Fruit fly (Drosophila melanogaster): ENCODE measurements around the gene CG6836.

- no peak for TF ChIP-seq CG3919 (GFP tag; optimal IDR thresholded peaks at IDR 0.05)
- TF ChIP-seq CG6854 (GFP tag; optimal IDR thresholded peaks at IDR 0.05), result no peak
- TF ChIP-seq spab (GFP tag; optimal IDR thresholded peaks at IDR 0.05), result no peak
- TF ChIP-seq CG7368 (GFP tag; optimal IDR thresholded peaks at IDR 0.05), result no peak
- no peak for TF ChIP-seq CG16779 (tag; optimal IDR thresholded peaks at IDR 0.05)
- no peak for TF ChIP-seq Eip93F (GFP tag; optimal IDR thresholded peaks at IDR 0.05)
- TF ChIP-seq ss (GFP tag; optimal IDR thresholded peaks at IDR 0.05), result no peak
Observed at dm6 chr3L:18950359-18950758, at the start of gene CG6836.
